Worm (Caenorhabditis elegans) whole organism, L4/young adult: ENCODE measurements around the gene rab-35.

Experiments used
- W03F9.2 ChIP-seq: fragments of 150-350 bp; optimal IDR thresholded peaks from 2 replicates; lab custom pipeline; 2014; ENCODE audit warnings: missing biosample characterization, missing genetic modification characterization
- dao-5 ChIP-seq: sonication (generic microtip); optimal IDR thresholded peaks from 2 replicates; lab custom pipeline; 2016; ENCODE audit warnings: missing genotype, missing genetic modification characterization, moderate library complexity, missing compliant biosample characterization
- him-1 ChIP-seq: sonication (generic microtip); optimal IDR thresholded peaks from 2 replicates; lab custom pipeline; 2016; ENCODE audit warnings: missing genotype, missing genetic modification reagents, missing genetic modification characterization, missing compliant biosample characterization

rab-35 gene

ce11 chrIII:11311466-11311865 is at the start of gene rab-35:
Gene rab-35, minus strand, starts transcription at chrIII:11311566.
- TF ChIP-seq W03F9.2 (no peak), dao-5 (tag; lab: Kevin White, UChicago) (no peak), him-1 (tag; lab: Kevin White, UChicago) (no peak)

ce11 chrIII:11360156-11360555 is 48.8 kb upstream of the rab-35 start, which contains the start of gene T28D6.4:
Gene T28D6.4, plus strand, starts transcription at chrIII:11360456.
- TF ChIP-seq W03F9.2 (no peak), dao-5 (tag; lab: Kevin White, UChicago) (no peak), him-1 (tag; lab: Kevin White, UChicago) (no peak)

ce11 chrIII:11359422-11359821 is 48.1 kb upstream of the rab-35 start:
- TF ChIP-seq W03F9.2 (no peak), dao-5 (tag; lab: Kevin White, UChicago) (no peak), him-1 (tag; lab: Kevin White, UChicago) (no peak)

ce11 chrIII:11358273-11358672 is 46.9 kb upstream of the rab-35 start:
- TF ChIP-seq him-1 (tag; lab: Kevin White, UChicago) (no peak), W03F9.2 (no peak), dao-5 (tag; lab: Kevin White, UChicago) (no peak)

ce11 chrIII:11357418-11357817 is 46.1 kb upstream of the rab-35 start:
- TF ChIP-seq him-1 (tag; lab: Kevin White, UChicago) (no peak), dao-5 (tag; lab: Kevin White, UChicago) (no peak), W03F9.2 (no peak)

- TF ChIP-seq him-1 (tag; lab: Kevin White, UChicago) (no peak), W03F9.2 (no peak), dao-5 (tag; lab: Kevin White, UChicago) (no peak)
Observed at ce11 chrIII:11355758-11356323, 44.5 kb upstream of the rab-35 start.

ce11 chrIII:11353499-11353898 is 42.1 kb upstream of the rab-35 start:
- TF ChIP-seq W03F9.2 = no peak
- TF ChIP-seq him-1 (tag; lab: Kevin White, UChicago) = no peak
- TF ChIP-seq dao-5 (tag; lab: Kevin White, UChicago) = no peak

ce11 chrIII:11352840-11353239 is 41.5 kb upstream of the rab-35 start:
- TF ChIP-seq him-1 (tag; lab: Kevin White, UChicago) (no peak), dao-5 (tag; lab: Kevin White, UChicago) (no peak), W03F9.2 (no peak)

- TF ChIP-seq him-1 (tag; lab: Kevin White, UChicago) = no peak
- no peak for TF ChIP-seq W03F9.2
- no peak for TF ChIP-seq dao-5 (tag; lab: Kevin White, UChicago)
Observed at ce11 chrIII:11350107-11350826, 38.9 kb upstream of the rab-35 start.

- TF ChIP-seq him-1 (tag; lab: Kevin White, UChicago) (no peak), W03F9.2 (no peak), dao-5 (tag; lab: Kevin White, UChicago) (no peak)
Observed at ce11 chrIII:11346383-11346782, 35.0 kb upstream of the rab-35 start, which contains the start of gene T28D6.7. Gene T28D6.7, minus strand, starts transcription at chrIII:11346483.

ce11 chrIII:11344125-11344524 is 32.8 kb upstream of the rab-35 start:
- TF ChIP-seq W03F9.2 = peak; percentile 63
- TF ChIP-seq him-1 (tag; lab: Kevin White, UChicago) = no peak
- TF ChIP-seq dao-5 (tag; lab: Kevin White, UChicago) = no peak

- TF ChIP-seq dao-5 (tag; lab: Kevin White, UChicago) (no peak), W03F9.2 (no peak), him-1 (tag; lab: Kevin White, UChicago) (peak; percentile 20)
Observed at ce11 chrIII:11343041-11343440, 31.7 kb upstream of the rab-35 start, which contains the start of the genes T28D6.6 and pen-2. Gene T28D6.6, minus strand, starts transcription at chrIII:11343108. Gene pen-2, plus strand, starts transcription at chrIII:11343322.

- TF ChIP-seq him-1 (tag; lab: Kevin White, UChicago) (no peak), dao-5 (tag; lab: Kevin White, UChicago) (no peak), W03F9.2 (no peak)
Observed at ce11 chrIII:11341466-11341865, 30.1 kb upstream of the rab-35 start.

- no peak for TF ChIP-seq W03F9.2
- TF ChIP-seq dao-5 (tag; lab: Kevin White, UChicago) = no peak
- TF ChIP-seq him-1 (tag; lab: Kevin White, UChicago) = no peak
Observed at ce11 chrIII:11337627-11338026, 26.3 kb upstream of the rab-35 start.
